Worm (Caenorhabditis elegans) whole organism, midembryonic: ENCODE data around the gene K01G12.22.

Experiments used
- cog-1 ChIP-seq: sonication (generic microtip); optimal IDR thresholded peaks from 2 replicates; lab custom pipeline; 2016; ENCODE audit warnings: missing genetic modification characterization, missing compliant biosample characterization
- klf-2 ChIP-seq: fragments of 200-800 bp; sonication (Bioruptor generic); conservative IDR thresholded peaks from 2 replicates; pipeline ENCODE4 v1.3.6; 2022; ENCODE audit warnings: missing genetic modification reagents, missing genetic modification characterization, missing compliant biosample characterization
- med-1 ChIP-seq: sonication (generic microtip); optimal IDR thresholded peaks from 2 replicates; lab custom pipeline; 2017; ENCODE audit warnings: missing genetic modification characterization, mild to moderate bottlenecking, missing compliant biosample characterization, antibody characterized with exemption, missing genetic modification reagents; ENCODE audit not compliant: insufficient read depth
- ref-1 ChIP-seq: fragments of 200-800 bp; sonication (Bioruptor generic); conservative IDR thresholded peaks from 2 replicates; pipeline ENCODE4 v1.3.6; 2022; ENCODE audit warnings: missing genetic modification reagents, missing genetic modification characterization, missing compliant biosample characterization

DNA sequence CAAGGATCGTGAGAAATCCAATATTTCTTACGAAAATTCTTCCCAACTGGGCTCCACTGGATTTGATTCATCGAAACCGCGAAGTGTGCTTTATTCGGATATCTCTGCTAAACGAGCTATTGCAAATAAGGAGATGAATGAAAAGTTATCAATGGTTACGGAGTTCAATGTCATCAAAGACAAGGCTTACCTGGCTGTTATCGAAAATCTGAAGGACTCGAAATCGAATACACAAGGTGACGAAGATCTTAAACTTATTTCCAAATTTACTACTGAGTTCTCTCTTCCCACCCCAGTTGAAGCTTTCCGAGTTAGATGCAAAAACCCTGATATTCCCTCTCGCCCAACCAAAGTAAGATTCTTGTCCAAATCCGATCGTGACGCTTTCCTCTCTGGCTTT is 5.8 kb upstream of the K01G12.22 start:
- TF ChIP-seq ref-1 (GFP tag; lab: Robert Waterston, UW) (no peak), klf-2 (no peak), med-1 (GFP tag; lab: Kevin White, UChicago) (no peak), cog-1 (tag; lab: Kevin White, UChicago) (no peak)
